Fruit fly (Drosophila melanogaster): ENCODE results near the gene cona.

Gene cona

DNA sequence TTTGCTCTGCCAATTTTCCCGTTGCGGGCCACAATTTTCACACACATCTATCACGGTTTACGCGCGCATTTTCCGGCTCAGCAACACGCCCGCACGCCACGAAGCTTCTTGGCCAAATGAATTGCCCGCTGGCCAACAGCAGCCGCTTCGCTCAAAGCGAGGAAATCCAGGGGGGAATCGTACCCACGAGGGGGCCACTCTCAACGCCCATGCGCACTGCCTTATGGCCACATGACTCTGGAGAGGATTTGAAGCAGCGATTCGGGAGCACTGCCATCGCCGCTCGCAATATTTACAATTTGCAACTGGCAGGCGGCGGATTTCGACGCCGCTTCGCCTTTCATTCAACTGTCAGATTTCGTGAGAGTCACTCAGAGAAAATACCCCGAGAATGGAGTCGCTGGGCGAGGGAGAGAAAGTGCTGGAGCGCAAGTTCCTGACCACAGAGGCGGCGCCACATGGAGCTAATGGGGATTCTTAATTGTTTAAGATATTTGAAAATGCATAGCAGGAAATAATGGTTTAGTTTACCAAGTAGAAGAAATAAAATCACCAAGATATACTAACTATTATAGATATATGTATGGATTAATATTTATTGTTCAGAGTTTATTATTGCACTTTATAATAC lies 24.9 kb upstream of the cona start, which contains the start of gene CG15803 (continued):
- TF ChIP-seq CG5245 (GFP tag; optimal IDR thresholded peaks at IDR 0.05) (no peak), Drgx (GFP tag; IDR thresholded peaks at IDR 0.05) (no peak), CG2712 (tag; optimal IDR thresholded peaks at IDR 0.05) (no peak), CG15601 (tag; optimal IDR thresholded peaks at IDR 0.05) (no peak), cas (GFP tag; IDR thresholded peaks at IDR 0.05) (no peak), Doc2 (GFP tag; IDR thresholded peaks at IDR 0.05) (no peak), twi (tag; optimal IDR thresholded peaks at IDR 0.05) (no peak), Camta (GFP tag; optimal IDR thresholded peaks at IDR 0.05) (no peak), ftz-f1 (GFP tag; optimal IDR thresholded peaks at IDR 0.05) (no peak), Sry-δ (GFP tag; optimal IDR thresholded peaks at IDR 0.05) (no peak), CG6765 (GFP tag; optimal IDR thresholded peaks at IDR 0.05) (no peak), CG1792 (GFP tag; optimal IDR thresholded peaks at IDR 0.05) (no peak), CrebB (tag; optimal IDR thresholded peaks at IDR 0.05) (no peak), NK7.1 (GFP tag; optimal IDR thresholded peaks at IDR 0.05) (no peak), Ravus (GFP tag; IDR thresholded peaks at IDR 0.05) (no peak), Poxn (GFP tag; IDR thresholded peaks at IDR 0.05) (no peak)

DNA sequence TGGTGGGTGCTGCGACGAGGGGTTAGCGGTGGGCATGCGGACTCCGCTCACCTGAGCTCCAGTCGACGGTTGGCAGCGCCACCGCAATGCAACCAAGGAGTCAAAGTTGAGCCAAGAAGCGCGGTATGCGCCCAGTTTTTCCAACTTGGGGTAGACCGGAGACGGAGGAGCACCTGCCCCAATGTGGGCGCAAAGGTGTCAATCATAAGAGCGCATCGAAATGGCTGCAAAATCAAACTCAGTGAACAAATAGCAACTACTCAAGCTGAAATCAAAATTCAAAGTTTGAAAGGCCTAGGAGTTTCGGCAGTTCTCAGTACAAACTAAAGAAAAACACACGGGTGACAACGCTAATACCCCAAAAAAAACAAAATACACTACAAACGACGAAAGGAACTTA lies 23.9 kb upstream of the cona start, which contains the start of gene hmw:
Gene hmw (plus strand): TSS at position 301 of the 400 bp plus-strand sequence.
- TF ChIP-seq ewg (GFP tag; optimal IDR thresholded peaks at IDR 0.05) (peak; percentile 24), Rfx (GFP tag; IDR thresholded peaks at IDR 0.05) (peak; percentile 37; the same call in 1 of the 2 replicates), Tbp (GFP tag; optimal IDR thresholded peaks at IDR 0.05) (no peak), mirr (GFP tag; optimal IDR thresholded peaks at IDR 0.05) (no peak)

DNA sequence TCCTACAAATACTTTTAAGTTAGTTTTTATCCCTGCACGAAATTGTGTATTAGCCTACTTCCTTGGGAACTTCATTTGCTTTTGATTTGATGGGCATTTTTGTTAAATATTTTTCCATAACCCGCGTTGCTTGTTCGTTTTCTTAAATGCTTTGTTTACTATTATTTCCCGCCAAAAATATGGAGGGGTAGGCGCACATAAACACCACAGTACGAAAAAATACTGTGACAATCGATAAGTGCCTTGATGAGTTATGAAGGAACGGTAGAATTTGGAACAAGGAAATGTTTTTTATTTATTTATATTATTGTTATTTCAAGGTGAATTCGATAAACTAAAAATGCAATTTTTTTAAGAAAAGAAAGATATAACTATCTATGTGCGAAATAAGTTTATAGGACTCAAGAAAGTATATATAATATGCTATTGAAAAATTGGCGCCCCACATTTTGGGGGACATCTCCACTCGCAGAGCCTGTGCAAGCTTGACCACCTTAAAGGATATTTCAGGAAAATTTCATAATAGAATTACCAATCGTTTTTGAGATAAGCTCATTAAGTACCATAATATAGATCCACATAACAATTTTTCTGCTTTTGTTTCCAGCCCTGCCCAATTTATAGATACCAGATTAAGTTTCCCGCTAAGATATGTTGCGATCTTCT lies 19.5 kb upstream of the cona start, which contains the start of the genes WRNexo and Nup43:
Gene WRNexo (minus strand): TSS at position 185 of the 666 bp plus-strand sequence.
Gene Nup43 (plus strand): TSS at position 661 of the 666 bp plus-strand sequence.
- TF ChIP-seq Mes4 (GFP tag; optimal IDR thresholded peaks at IDR 0.05) (no peak), Ssrp (tag; optimal IDR thresholded peaks at IDR 0.05) (no peak), az2 (GFP tag; optimal IDR thresholded peaks at IDR 0.05) (peak; percentile 36), Oli (tag; optimal IDR thresholded peaks at IDR 0.05) (peak; percentile 35), HLH4C (GFP tag; IDR thresholded peaks at IDR 0.05; ENCODE audit: partially characterized antibody) (no peak), CG11504 (tag; optimal IDR thresholded peaks at IDR 0.05) (peak; percentile 61), twi (tag; optimal IDR thresholded peaks at IDR 0.05) (no peak), ewg (GFP tag; optimal IDR thresholded peaks at IDR 0.05) (no peak), Blimp-1 (GFP tag; optimal IDR thresholded peaks at IDR 0.05) (no peak), peb (GFP tag; IDR thresholded peaks at IDR 0.05) (no peak), CG7928 (GFP tag; optimal IDR thresholded peaks at IDR 0.05) (peak; percentile 87), CG42726 (GFP tag; IDR thresholded peaks at IDR 0.05; ENCODE audit: partially characterized antibody) (no peak), CHES-1-like (GFP tag; optimal IDR thresholded peaks at IDR 0.05) (peak; percentile 41), Aef1 (GFP tag; IDR thresholded peaks at IDR 0.05) (peak; percentile 36; the same call in 2 of the 3 replicates), CG9932 (GFP tag; IDR thresholded peaks at IDR 0.05) (peak; percentile 62), bigmax (GFP tag; optimal IDR thresholded peaks at IDR 0.05) (no peak), lmd (GFP tag; IDR thresholded peaks at IDR 0.05) (peak; percentile 30; the same call in 1 of the 2 replicates), sens (GFP tag) (peak; percentile 90), CG3995 (GFP tag; optimal IDR thresholded peaks at IDR 0.05) (peak; percentile 28), CG15011 (GFP tag; optimal IDR thresholded peaks at IDR 0.05) (no peak), dpn (GFP tag; optimal IDR thresholded peaks at IDR 0.05) (peak; percentile 33 to 51), CG10565 (GFP tag; optimal IDR thresholded peaks at IDR 0.05) (no peak), ham (GFP tag; IDR thresholded peaks at IDR 0.05) (no peak), CG12299 (tag; optimal IDR thresholded peaks at IDR 0.05) (no peak), CG31224 (GFP tag; IDR thresholded peaks at IDR 0.05) (peak; percentile 55), run (tag; optimal IDR thresholded peaks at IDR 0.05) (no peak), exex (tag; optimal IDR thresholded peaks at IDR 0.05) (no peak), vvl (GFP tag; IDR thresholded peaks at IDR 0.05) (no peak; the same call in 1 of the 2 replicates), Kr (GFP tag; optimal IDR thresholded peaks at IDR 0.05) (no peak)
